Worm (Caenorhabditis elegans) whole organism, midembryonic: Measurements from ENCODE around the gene M03F4.4.

Source experiments
- T22C8.4 ChIP-seq: fragments of 200-800 bp; sonication (Bioruptor generic); IDR thresholded peaks from 2 replicates; pipeline ENCODE4 v1.3.6; 2022; ENCODE audit warnings: missing genetic modification characterization, missing compliant biosample characterization
- cog-1 ChIP-seq: sonication (generic microtip); optimal IDR thresholded peaks from 2 replicates; lab custom pipeline; 2016; ENCODE audit warnings: missing genetic modification characterization, missing compliant biosample characterization
- flt-1 ChIP-seq: fragments of 200-800 bp; sonication (Bioruptor generic); IDR thresholded peaks from 2 replicates; pipeline ENCODE4 v1.3.6; 2022; ENCODE audit warnings: missing genetic modification characterization, missing compliant biosample characterization
- klf-2 ChIP-seq: fragments of 200-800 bp; sonication (Bioruptor generic); conservative IDR thresholded peaks from 2 replicates; pipeline ENCODE4 v1.3.6; 2022; ENCODE audit warnings: missing genetic modification reagents, missing genetic modification characterization, missing compliant biosample characterization
- med-1 ChIP-seq: sonication (generic microtip); optimal IDR thresholded peaks from 2 replicates; lab custom pipeline; 2017; ENCODE audit warnings: missing genetic modification characterization, mild to moderate bottlenecking, missing compliant biosample characterization, antibody characterized with exemption, missing genetic modification reagents; ENCODE audit not compliant: insufficient read depth
- ref-1 ChIP-seq: fragments of 200-800 bp; sonication (Bioruptor generic); conservative IDR thresholded peaks from 2 replicates; pipeline ENCODE4 v1.3.6; 2022; ENCODE audit warnings: missing genetic modification reagents, missing genetic modification characterization, missing compliant biosample characterization
- tab-1 ChIP-seq: fragments of 200-800 bp; sonication (Bioruptor generic); IDR thresholded peaks from 2 replicates; pipeline ENCODE4 v1.3.6; 2022; ENCODE audit warnings: missing genetic modification characterization, missing compliant biosample characterization
- ztf-29 ChIP-seq: fragments of 200-800 bp; sonication (Bioruptor generic); IDR thresholded peaks from 2 replicates; pipeline ENCODE4 v1.3.6; 2022; ENCODE audit warnings: missing genetic modification reagents, missing genetic modification characterization, missing compliant biosample characterization

ce11 chrX:4998875-4999274 lies 41.7 kb upstream of the M03F4.4 start, which contains the start of gene set-30:
- TF ChIP-seq flt-1 (GFP tag; lab: Robert Waterston, UW): no peak
- TF ChIP-seq cog-1 (tag; lab: Kevin White, UChicago): no peak
- 0 out of 2 replicates have a peak, but pooled peaks have one; percentile 11 for TF ChIP-seq tab-1 (GFP tag; lab: Robert Waterston, UW)
- no peak for TF ChIP-seq klf-2
- no peak for TF ChIP-seq med-1 (GFP tag; lab: Kevin White, UChicago)
- TF ChIP-seq ztf-29: no peak
- no peak for TF ChIP-seq ref-1
- TF ChIP-seq T22C8.4 (GFP tag; lab: Robert Waterston, UW): no peak
